Fruit fly (Drosophila melanogaster) whole organism, embryonic: ENCODE measurements around the gene pan.

Source experiments
- Abd-B ChIP-seq: fragments of 200-800 bp; sonication (Bioruptor generic); optimal IDR thresholded peaks from 2 replicates; lab custom pipeline; 2018; ENCODE audit warnings: missing biosample characterization, mild to moderate bottlenecking, missing genetic modification characterization, moderate library complexity
- CG10209 ChIP-seq: fragments of 200-800 bp; sonication (Bioruptor generic); optimal IDR thresholded peaks from 3 replicates; lab custom pipeline; 2017; ENCODE audit warnings: missing biosample characterization, mild to moderate bottlenecking, missing genetic modification characterization, missing genetic modification reagents
- CG11723 ChIP-seq: fragments of 200-800 bp; sonication (Bioruptor generic); optimal IDR thresholded peaks from 2 replicates; lab custom pipeline; 2017; ENCODE audit warnings: missing biosample characterization, mild to moderate bottlenecking, missing genetic modification characterization
- CG13287 ChIP-seq: fragments of 200-800 bp; sonication (Bioruptor generic); IDR thresholded peaks from 2 replicates; pipeline ENCODE4 v1.3.6; 2022; ENCODE audit warnings: missing biosample characterization, missing genetic modification characterization; ENCODE audit not compliant: partially characterized antibody
- CG13424 ChIP-seq: fragments of 200-800 bp; sonication (Bioruptor generic); optimal IDR thresholded peaks from 2 replicates; lab custom pipeline; 2019; ENCODE audit warnings: missing biosample characterization, mild to moderate bottlenecking, missing genetic modification characterization, moderate library complexity
- CG18262 ChIP-seq: fragments of 200-800 bp; optimal IDR thresholded peaks from 3 replicates; lab custom pipeline; 2019; ENCODE audit warnings: missing biosample characterization, mild to moderate bottlenecking, missing genetic modification characterization, moderate library complexity
- CG18599 ChIP-seq: fragments of 200-800 bp; sonication (Bioruptor generic); optimal IDR thresholded peaks from 3 replicates; lab custom pipeline; 2017; ENCODE audit warnings: missing biosample characterization, missing genetic modification characterization, mild to moderate bottlenecking, moderate library complexity, missing genetic modification reagents
- CG2199 ChIP-seq: fragments of 200-800 bp; sonication (Bioruptor generic); IDR thresholded peaks from 3 replicates; pipeline ENCODE4 v1.3.6; 2022; ENCODE audit warnings: missing biosample characterization, missing genetic modification characterization
- CG30020 ChIP-seq: fragments of 200-800 bp; optimal IDR thresholded peaks from 2 replicates; lab custom pipeline; 2019; ENCODE audit warnings: missing biosample characterization, mild to moderate bottlenecking, missing genetic modification characterization, moderate library complexity
- CG34376 ChIP-seq: fragments of 200-800 bp; sonication (Bioruptor generic); optimal IDR thresholded peaks from 2 replicates; lab custom pipeline; 2018; ENCODE audit warnings: missing biosample characterization, mild to moderate bottlenecking, missing genetic modification characterization
- CG4282 ChIP-seq: fragments of 200-800 bp; sonication (Bioruptor generic); optimal IDR thresholded peaks from 2 replicates; lab custom pipeline; 2016; ENCODE audit warnings: missing biosample characterization, missing genetic modification characterization
- CG4360 ChIP-seq: fragments of 200-800 bp; sonication (Bioruptor generic); IDR thresholded peaks from 2 replicates; pipeline ENCODE4 v1.3.6; 2022; ENCODE audit warnings: missing biosample characterization, missing genetic modification characterization
- CG6791 ChIP-seq: fragments of 200-800 bp; sonication (Bioruptor generic); IDR thresholded peaks from 3 replicates; pipeline ENCODE4 v1.3.6; 2022; ENCODE audit warnings: missing biosample characterization, missing genetic modification characterization; ENCODE audit not compliant: partially characterized antibody
- CG6854 ChIP-seq: fragments of 200-800 bp; sonication (Bioruptor generic); optimal IDR thresholded peaks from 3 replicates; lab custom pipeline; 2017; ENCODE audit warnings: missing biosample characterization, mild to moderate bottlenecking, missing genetic modification characterization
- CG7357 ChIP-seq: fragments of 200-800 bp; sonication (Bioruptor generic); IDR thresholded peaks from 3 replicates; pipeline ENCODE4 v1.3.6; 2022; ENCODE audit warnings: missing biosample characterization, missing genetic modification characterization
- D19A ChIP-seq: fragments of 200-800 bp; optimal IDR thresholded peaks from 3 replicates; lab custom pipeline; 2019; ENCODE audit warnings: missing biosample characterization, mild to moderate bottlenecking, missing genetic modification characterization, moderate library complexity
- D19B ChIP-seq: fragments of 200-800 bp; sonication (Bioruptor generic); optimal IDR thresholded peaks from 2 replicates; lab custom pipeline; 2017; ENCODE audit warnings: missing biosample characterization, mild to moderate bottlenecking, missing genetic modification characterization
- Dll ChIP-seq: fragments of 200-800 bp; sonication (Bioruptor generic); IDR thresholded peaks from 4 replicates; pipeline ENCODE4 v1.3.6; 2022; ENCODE audit warnings: missing biosample characterization, missing genetic modification characterization; ENCODE audit not compliant: partially characterized antibody
- E2f2 ChIP-seq: fragments of 200-800 bp; sonication (Bioruptor generic); IDR thresholded peaks from 2 replicates; pipeline ENCODE4 v1.3.6; 2022; ENCODE audit warnings: missing biosample characterization, missing genetic modification characterization
- HLH4C ChIP-seq: fragments of 200-800 bp; sonication (Bioruptor generic); IDR thresholded peaks from 3 replicates; pipeline ENCODE4 v1.3.6; 2022; ENCODE audit warnings: missing biosample characterization, missing genetic modification characterization; ENCODE audit not compliant: partially characterized antibody
- Hey ChIP-seq: fragments of 200-800 bp; sonication (Bioruptor generic); optimal IDR thresholded peaks from 3 replicates; lab custom pipeline; 2018; ENCODE audit warnings: missing biosample characterization, mild to moderate bottlenecking, missing genetic modification characterization
- Med ChIP-seq: fragments of 200-800 bp; sonication (Bioruptor generic); peaks from one replicate; lab custom pipeline; 2016; ENCODE audit warnings: missing biosample characterization, missing genetic modification characterization, mild to moderate bottlenecking, inconsistent platforms, moderate library complexity
- Mrtf ChIP-seq: fragments of 200-800 bp; sonication (Bioruptor generic); IDR thresholded peaks from 3 replicates; pipeline ENCODE4 v1.3.6; 2022; ENCODE audit warnings: missing biosample characterization, missing genetic modification characterization
- Neu2 ChIP-seq: fragments of 200-800 bp; sonication (Bioruptor generic); optimal IDR thresholded peaks from 3 replicates; lab custom pipeline; 2016; ENCODE audit warnings: missing biosample characterization, missing genetic modification characterization, borderline replicate concordance
- Scr ChIP-seq: fragments of 200-800 bp; sonication (Bioruptor generic); IDR thresholded peaks from 2 replicates; pipeline ENCODE4 v1.3.6; 2022; ENCODE audit warnings: missing biosample characterization, missing genetic modification characterization; ENCODE audit not compliant: partially characterized antibody
- Trl ChIP-seq, 3 experiments: fragments of >200 bp in 2 of 3; fragments of 200-800 bp in 1 of 3; sonication (Bioruptor generic) in 1 of 3; optimal IDR thresholded peaks; 2 replicates in 1 of 3; 3 replicates in 2 of 3; lab custom pipeline; 2016 to 2017; ENCODE audit warnings: missing biosample characterization in 1 of 3, missing genetic modification characterization in 1 of 3
- Xrp1 ChIP-seq: fragments of 200-800 bp; sonication (Bioruptor generic); IDR thresholded peaks from 2 replicates; pipeline ENCODE4 v1.3.6; 2022; ENCODE audit warnings: missing biosample characterization, missing genetic modification characterization
- br ChIP-seq: fragments of >200 bp; optimal IDR thresholded peaks from 2 replicates; lab custom pipeline; 2017
- ems ChIP-seq: fragments of 200-800 bp; sonication (Bioruptor generic); optimal IDR thresholded peaks from 3 replicates; lab custom pipeline; 2016; ENCODE audit warnings: missing biosample characterization, missing genetic modification characterization
- fd96Cb ChIP-seq: fragments of 200-800 bp; sonication (Bioruptor generic); optimal IDR thresholded peaks from 2 replicates; lab custom pipeline; 2018; ENCODE audit warnings: missing biosample characterization, mild to moderate bottlenecking, missing genetic modification characterization, moderate library complexity
- her ChIP-seq: fragments of 200-800 bp; sonication (Bioruptor generic); optimal IDR thresholded peaks from 2 replicates; lab custom pipeline; 2016; ENCODE audit warnings: missing biosample characterization, missing genetic modification characterization
- pum ChIP-seq: fragments of 200-800 bp; sonication (Bioruptor generic); optimal IDR thresholded peaks from 2 replicates; lab custom pipeline; 2016; ENCODE audit warnings: missing biosample characterization, missing genetic modification characterization
- ranshi ChIP-seq: fragments of 200-800 bp; sonication (Bioruptor generic); IDR thresholded peaks from 2 replicates; pipeline ENCODE4 v1.3.6; 2022; ENCODE audit warnings: missing biosample characterization, missing genetic modification characterization
- row ChIP-seq: fragments of 200-800 bp; sonication (Bioruptor generic); IDR thresholded peaks from 3 replicates; pipeline ENCODE4 v1.3.6; 2022; ENCODE audit warnings: missing biosample characterization, missing genetic modification characterization
- sd ChIP-seq: fragments of 200-800 bp; sonication (Bioruptor generic); optimal IDR thresholded peaks from 3 replicates; lab custom pipeline; 2018; ENCODE audit warnings: missing biosample characterization, mild to moderate bottlenecking, missing genetic modification characterization, moderate library complexity
- sima ChIP-seq: fragments of 200-800 bp; sonication (Bioruptor generic); optimal IDR thresholded peaks from 2 replicates; lab custom pipeline; 2016; ENCODE audit warnings: missing biosample characterization, missing genetic modification characterization
- slp2 ChIP-seq: fragments of 200-800 bp; sonication (Bioruptor generic); optimal IDR thresholded peaks from 2 replicates; lab custom pipeline; 2016; ENCODE audit warnings: missing biosample characterization, missing genetic modification characterization
- toy ChIP-seq: fragments of 200-800 bp; sonication (Bioruptor generic); IDR thresholded peaks from 2 replicates; pipeline ENCODE4 v1.3.6; 2022; ENCODE audit warnings: missing biosample characterization, missing genetic modification characterization
- trh ChIP-seq: fragments of 200-800 bp; sonication (Bioruptor generic); optimal IDR thresholded peaks from 2 replicates; lab custom pipeline; 2016; ENCODE audit warnings: missing biosample characterization, missing genetic modification characterization
- zfh2 ChIP-seq: fragments of 200-800 bp; sonication (Bioruptor generic); optimal IDR thresholded peaks from 2 replicates; lab custom pipeline; 2016; ENCODE audit warnings: missing biosample characterization, missing genetic modification characterization

The pan gene

dm6 chr4:46942-47527, 22.1 kb upstream of the pan start:
- TF ChIP-seq sima (GFP tag; lab: Kevin White, UChicago) (no peak), row (GFP tag; lab: Robert Waterston, UW) (peak; percentile 35; the same call in 2 of the 3 replicates), Trl (optimal IDR thresholded peaks at IDR 0.05; lab: Kevin White, UChicago) (peak in 1 of 2 experiments; percentile 8), Trl (GFP tag; optimal IDR thresholded peaks at IDR 0.05; lab: Kevin White, UChicago) (no peak), CG30020 (tag; lab: Kevin White, UChicago) (peak; percentile 17), Mrtf (GFP tag; lab: Robert Waterston, UW) (no peak), CG34376 (GFP tag; lab: Kevin White, UChicago) (no peak), CG11723 (peak; percentile 58), CG18599 (GFP tag; lab: Kevin White, UChicago) (no peak), CG4360 (peak; percentile 40; the same call in 1 of the 2 replicates), pum (no peak), her (GFP tag; lab: Kevin White, UChicago) (no peak), toy (GFP tag; lab: Robert Waterston, UW) (no peak), D19A (tag; lab: Kevin White, UChicago) (peak; percentile 69), CG7357 (GFP tag; lab: Robert Waterston, UW) (no peak), HLH4C (GFP tag; lab: Robert Waterston, UW) (0 out of 3 replicates have a peak, but pooled peaks have one; percentile 18), slp2 (GFP tag; lab: Kevin White, UChicago) (no peak), Med (GFP tag; lab: Kevin White, UChicago) (peak; percentile 51)

- TF ChIP-seq Xrp1 (GFP tag; lab: Robert Waterston, UW) (peak; percentile 11; the same call in 1 of the 2 replicates), E2f2 (GFP tag; lab: Robert Waterston, UW) (0 out of 2 replicates have a peak, but pooled peaks have one; percentile 13), row (GFP tag; lab: Robert Waterston, UW) (peak; percentile 80), CG2199 (GFP tag; lab: Robert Waterston, UW) (peak; percentile 73; the same call in 2 of the 3 replicates), D19A (tag; lab: Kevin White, UChicago) (peak; percentile 78)
Observed at dm6 chr4:53545-53944, 15.6 kb upstream of the pan start.

DNA sequence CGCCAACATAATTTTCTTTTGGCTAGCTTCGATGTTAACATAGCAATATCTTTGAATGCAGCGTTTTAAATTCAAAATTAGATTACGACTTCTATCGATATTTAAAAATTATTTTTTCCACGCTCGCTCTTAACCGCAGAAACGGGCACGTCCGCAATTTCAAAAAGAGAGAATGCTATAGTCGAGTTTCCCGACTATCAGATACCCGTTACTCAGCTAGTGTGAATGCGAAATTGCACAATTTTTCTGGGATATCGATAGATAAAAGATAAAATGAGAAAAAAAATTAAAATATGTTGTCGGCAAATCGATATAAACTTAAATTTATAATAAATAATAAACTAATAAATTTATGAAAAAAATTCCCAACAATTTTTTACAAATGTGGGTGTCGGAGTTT, 14.5 kb upstream of the pan start:
- TF ChIP-seq CG30020 (tag; lab: Kevin White, UChicago) (peak; percentile 4), Abd-B (GFP tag; lab: Kevin White, UChicago) (no peak), fd96Cb (tag; lab: Kevin White, UChicago) (no peak), D19B (peak; percentile 54), CG6854 (GFP tag; lab: Kevin White, UChicago) (no peak), ems (GFP tag; lab: Kevin White, UChicago) (no peak), sd (tag; lab: Kevin White, UChicago) (no peak), trh (GFP tag; lab: Kevin White, UChicago) (no peak), CG4282 (GFP tag; lab: Kevin White, UChicago) (no peak), CG18262 (tag; lab: Kevin White, UChicago) (no peak), CG18599 (GFP tag; lab: Kevin White, UChicago) (no peak), ranshi (GFP tag; lab: Robert Waterston, UW) (no peak), zfh2 (GFP tag; lab: Kevin White, UChicago) (no peak), Neu2 (GFP tag; lab: Kevin White, UChicago) (no peak), CG13424 (tag; lab: Kevin White, UChicago) (no peak), br (lab: Kevin White, UChicago) (no peak), Dll (GFP tag; lab: Robert Waterston, UW) (peak; percentile 50; the same call in 2 of the 4 replicates), CG13287 (GFP tag; lab: Robert Waterston, UW) (0 out of 2 replicates have a peak, but pooled peaks have one; percentile 18), Hey (tag; lab: Kevin White, UChicago) (no peak), CG10209 (GFP tag; lab: Kevin White, UChicago) (no peak), row (GFP tag; lab: Robert Waterston, UW) (peak; percentile 19; the same call in 1 of the 3 replicates), CG11723 (peak; percentile 0), Scr (GFP tag; lab: Robert Waterston, UW) (peak; percentile 63), CG6791 (GFP tag; lab: Robert Waterston, UW) (peak; percentile 81; the same call in 2 of the 3 replicates)
